Worm (Caenorhabditis elegans) whole organism, L3 larva: Measurements from ENCODE around the gene tba-8.

ENCODE experiments used
- ceh-16 ChIP-seq: sonication (generic microtip); optimal IDR thresholded peaks from 2 replicates; lab custom pipeline; 2017; ENCODE audit warnings: missing biosample characterization, missing genetic modification characterization
- egl-27 ChIP-seq: sonication (generic microtip); optimal IDR thresholded peaks from 4 replicates; lab custom pipeline; 2017; ENCODE audit warnings: missing biosample characterization, missing genetic modification reagents, missing genetic modification characterization
- elt-3 ChIP-seq, 3 experiments: fragments of 150-350 bp in 1 of 3; sonication (generic microtip) in 2 of 3; optimal IDR thresholded peaks; 2 replicates in 2 of 3; 4 replicates in 1 of 3; lab custom pipeline; 2014 to 2017; ENCODE audit warnings: missing biosample characterization in 3 of 3, missing genetic modification characterization in 3 of 3
- fkh-10 ChIP-seq: sonication (generic microtip); optimal IDR thresholded peaks from 2 replicates; lab custom pipeline; 2017; ENCODE audit warnings: missing biosample characterization, missing genetic modification reagents, missing genetic modification characterization
- jun-1 ChIP-seq: fragments of 150-350 bp; optimal IDR thresholded peaks from 2 replicates; lab custom pipeline; 2014; ENCODE audit warnings: missing biosample characterization, missing genetic modification reagents, missing genetic modification characterization
- lin-15B ChIP-seq: fragments of 150-350 bp; optimal IDR thresholded peaks from 2 replicates; lab custom pipeline; 2014; ENCODE audit warnings: missing biosample characterization, missing genetic modification characterization
- nhr-11 ChIP-seq: fragments of 150-350 bp; optimal IDR thresholded peaks from 2 replicates; lab custom pipeline; 2014; ENCODE audit warnings: missing biosample characterization, missing genetic modification characterization
- nhr-25 ChIP-seq: sonication (generic microtip); optimal IDR thresholded peaks from 2 replicates; lab custom pipeline; 2017; ENCODE audit warnings: missing biosample characterization, missing genetic modification characterization
- nhr-76 ChIP-seq: fragments of 150-350 bp; sonication (generic microtip); optimal IDR thresholded peaks from 5 replicates; lab custom pipeline; 2014; ENCODE audit warnings: missing biosample characterization, missing genetic modification characterization
- nhr-77 ChIP-seq: fragments of 150-350 bp; optimal IDR thresholded peaks from 2 replicates; lab custom pipeline; 2014; ENCODE audit warnings: missing biosample characterization, missing genetic modification characterization
- pha-4 ChIP-seq: fragments of 150-350 bp; optimal IDR thresholded peaks from 2 replicates; lab custom pipeline; 2014; ENCODE audit warnings: missing biosample characterization, missing genetic modification reagents, missing genetic modification characterization
- tbx-2 ChIP-seq: sonication (generic microtip); optimal IDR thresholded peaks from 2 replicates; lab custom pipeline; 2016; ENCODE audit warnings: mild to moderate bottlenecking, missing genetic modification characterization, missing compliant biosample characterization
- unc-62 ChIP-seq: fragments of 150-350 bp; sonication (generic microtip); optimal IDR thresholded peaks from 4 replicates; lab custom pipeline; 2014; ENCODE audit warnings: missing biosample characterization, missing genetic modification reagents, missing genetic modification characterization
- ztf-11 ChIP-seq: fragments of 150-350 bp; optimal IDR thresholded peaks from 2 replicates; lab custom pipeline; 2014; ENCODE audit warnings: missing biosample characterization, missing genetic modification characterization

- TF ChIP-seq tbx-2 (tag; lab: Kevin White, UChicago) (no peak), lin-15B (tag; lab: Kevin White, UChicago) (no peak), nhr-11 (tag; lab: Kevin White, UChicago) (no peak), egl-27 (tag; lab: Kevin White, UChicago) (no peak), jun-1 (no peak), ztf-11 (no peak), unc-62 (GFP tag; lab: Kevin White, UChicago) (no peak), pha-4 (no peak), nhr-77 (tag; lab: Kevin White, UChicago) (no peak), elt-3 (tag; optimal IDR thresholded peaks at IDR 0.05; lab: Kevin White, UChicago) (no peak), nhr-76 (tag; lab: Kevin White, UChicago) (no peak), fkh-10 (GFP tag; lab: Kevin White, UChicago) (peak; percentile 4), ceh-16 (tag; lab: Kevin White, UChicago) (no peak), nhr-25 (tag; lab: Kevin White, UChicago) (no peak)
Observed at ce11 chrX:9443871-9444270, 14.3 kb downstream of the tba-8 start.
